Fruit fly (Drosophila melanogaster): ENCODE data around the gene CG44227.

- TF ChIP-seq pros (GFP tag; optimal IDR thresholded peaks at IDR 0.05) (peak; percentile 87), CG10147 (GFP tag; optimal IDR thresholded peaks at IDR 0.05) (peak; percentile 97), CG18619 (GFP tag; optimal IDR thresholded peaks at IDR 0.05) (peak; percentile 97), CG3281 (GFP tag; optimal IDR thresholded peaks at IDR 0.05) (peak; percentile 99), HLHmδ (GFP tag; optimal IDR thresholded peaks at IDR 0.05) (peak; percentile 60), sr (GFP tag; IDR thresholded peaks at IDR 0.05) (peak; percentile 89), NfI (GFP tag; optimal IDR thresholded peaks at IDR 0.05) (peak; percentile 97), danr (GFP tag; IDR thresholded peaks at IDR 0.05) (peak; percentile 89), Dip2 (GFP tag; IDR thresholded peaks at IDR 0.05) (peak; percentile 51; the same call in 1 of the 2 replicates), Ssrp (tag; optimal IDR thresholded peaks at IDR 0.05) (peak; percentile 96), YL-1 (GFP tag; optimal IDR thresholded peaks at IDR 0.05) (peak; percentile 88), twi (tag; optimal IDR thresholded peaks at IDR 0.05) (peak; percentile 91)
Measured at dm6 chr3R:8669029-8669707, 15.8 kb downstream of the CG44227 start.
